Fruit fly (Drosophila melanogaster): Measurements from ENCODE around the gene fz4.

dm6 chrX:7100689-7101088 is 9.4 kb downstream of the fz4 start:
- TF ChIP-seq Clk (GFP tag; optimal IDR thresholded peaks at IDR 0.05) (no peak), cnc (optimal IDR thresholded peaks at IDR 0.05) (no peak), CG5204 (GFP tag; optimal IDR thresholded peaks at IDR 0.05) (no peak), cic (GFP tag; optimal IDR thresholded peaks at IDR 0.05) (no peak), CG7101 (tag; optimal IDR thresholded peaks at IDR 0.05) (no peak), Crg-1 (GFP tag; optimal IDR thresholded peaks at IDR 0.05) (no peak), CG14711 (tag; optimal IDR thresholded peaks at IDR 0.05) (no peak), CG7045 (GFP tag; optimal IDR thresholded peaks at IDR 0.05) (no peak), Hr96 (GFP tag; optimal IDR thresholded peaks at IDR 0.05) (no peak), pad (GFP tag; optimal IDR thresholded peaks at IDR 0.05) (no peak)
